Worm (Caenorhabditis elegans) whole organism, L4/young adult: ENCODE measurements around the gene cpg-8.

Source experiments
- W03F9.2 ChIP-seq: fragments of 150-350 bp; optimal IDR thresholded peaks from 2 replicates; lab custom pipeline; 2014; ENCODE audit warnings: missing biosample characterization, missing genetic modification characterization
- dao-5 ChIP-seq: sonication (generic microtip); optimal IDR thresholded peaks from 2 replicates; lab custom pipeline; 2016; ENCODE audit warnings: missing genotype, missing genetic modification characterization, moderate library complexity, missing compliant biosample characterization
- him-1 ChIP-seq: sonication (generic microtip); optimal IDR thresholded peaks from 2 replicates; lab custom pipeline; 2016; ENCODE audit warnings: missing genotype, missing genetic modification reagents, missing genetic modification characterization, missing compliant biosample characterization

Gene cpg-8

DNA sequence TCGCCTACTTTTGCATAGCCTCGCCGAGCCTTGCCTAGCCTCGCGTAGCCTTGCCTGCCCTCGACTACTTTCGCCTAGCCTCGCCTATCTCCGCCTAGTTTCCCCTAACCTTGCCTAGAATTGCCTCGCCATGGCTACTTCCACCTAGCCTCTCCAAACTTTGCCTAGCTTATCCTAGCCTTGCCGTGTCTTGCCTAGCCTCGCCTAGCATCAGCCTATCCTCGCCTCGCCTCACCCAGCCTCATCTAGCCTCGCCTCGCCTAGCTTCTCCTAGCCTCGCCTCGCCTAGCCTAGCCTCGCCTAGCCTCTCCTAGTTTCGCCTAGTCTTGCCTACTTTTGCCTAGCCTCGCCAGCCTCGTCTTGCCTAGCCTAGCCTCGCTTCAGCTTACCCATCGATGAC lies 25.2 kb downstream of the cpg-8 start:
- TF ChIP-seq W03F9.2 (tag; lab: Kevin White, UChicago) (no peak), him-1 (tag; lab: Kevin White, UChicago) (no peak), dao-5 (tag; lab: Kevin White, UChicago) (no peak)

DNA sequence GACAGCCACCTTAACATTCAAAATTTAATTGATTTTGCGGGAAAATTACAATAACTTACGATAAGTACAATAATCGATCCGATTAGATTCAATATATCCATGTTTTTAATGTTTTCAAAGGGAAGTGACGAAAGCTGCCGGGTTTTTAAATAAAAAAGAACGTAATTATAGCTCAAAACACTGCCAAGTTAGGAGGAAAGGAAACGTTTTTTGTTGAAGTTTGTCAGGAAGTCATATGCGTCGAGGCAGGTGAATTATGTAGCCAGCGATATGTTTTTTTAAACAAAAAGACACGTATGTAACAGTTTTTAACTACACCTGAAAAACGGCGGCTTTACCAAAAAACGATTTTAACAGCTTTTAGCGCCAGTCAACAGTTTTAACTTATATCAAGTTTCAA lies 26.6 kb downstream of the cpg-8 start, which contains the start of gene srx-73:
Gene srx-73 (minus strand): TSS at position 101 of the 400 bp plus-strand sequence.
- TF ChIP-seq dao-5 (tag; lab: Kevin White, UChicago) (no peak), W03F9.2 (tag; lab: Kevin White, UChicago) (no peak), him-1 (tag; lab: Kevin White, UChicago) (no peak)

DNA sequence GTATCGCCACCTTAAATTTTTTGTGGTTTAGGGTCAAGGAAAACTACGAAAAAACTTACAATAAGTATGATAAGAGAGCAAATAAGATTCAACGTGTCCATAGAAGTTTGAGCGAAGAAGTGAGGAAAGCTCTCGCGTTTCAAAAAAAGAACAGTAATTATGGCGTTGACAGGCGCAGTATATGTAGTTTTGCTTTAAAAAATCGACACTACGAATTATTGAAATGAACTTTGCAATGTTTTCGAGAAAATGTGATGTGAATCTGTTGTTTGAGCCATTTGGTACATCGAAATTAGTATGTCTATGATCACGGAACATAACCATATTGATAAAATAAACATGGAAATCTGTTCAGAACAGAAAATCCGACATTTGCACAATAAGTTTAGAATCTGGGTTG lies 29.8 kb downstream of the cpg-8 start, which contains the start of gene srx-74:
Gene srx-74 (minus strand): TSS at position 101 of the 400 bp plus-strand sequence.
- TF ChIP-seq him-1 (tag; lab: Kevin White, UChicago) (no peak), W03F9.2 (tag; lab: Kevin White, UChicago) (no peak), dao-5 (tag; lab: Kevin White, UChicago) (no peak)

DNA sequence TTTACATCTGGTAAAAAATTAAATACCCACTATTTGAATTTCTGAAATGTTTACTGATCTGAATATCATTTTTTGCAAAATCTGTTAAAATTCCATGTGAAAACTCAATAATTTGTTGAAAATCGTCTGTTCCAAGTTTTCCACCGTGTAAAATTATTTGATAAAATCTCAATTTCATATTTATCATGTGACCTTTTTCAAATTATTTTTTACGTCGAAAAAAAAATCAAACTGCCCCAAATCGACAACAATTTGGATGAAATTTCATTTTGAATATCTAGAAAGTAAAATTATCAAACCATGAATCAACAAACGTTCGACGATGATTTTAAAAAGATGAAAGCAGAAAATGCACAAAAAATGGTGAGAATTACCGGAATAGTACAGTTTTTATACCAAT lies 37.1 kb downstream of the cpg-8 start, which contains the start of gene F41F3.9:
Gene F41F3.9 (plus strand): TSS at position 301 of the 400 bp plus-strand sequence.
- no peak for TF ChIP-seq dao-5 (tag; lab: Kevin White, UChicago)
- TF ChIP-seq him-1 (tag; lab: Kevin White, UChicago): no peak
- TF ChIP-seq W03F9.2 (tag; lab: Kevin White, UChicago): no peak

DNA sequence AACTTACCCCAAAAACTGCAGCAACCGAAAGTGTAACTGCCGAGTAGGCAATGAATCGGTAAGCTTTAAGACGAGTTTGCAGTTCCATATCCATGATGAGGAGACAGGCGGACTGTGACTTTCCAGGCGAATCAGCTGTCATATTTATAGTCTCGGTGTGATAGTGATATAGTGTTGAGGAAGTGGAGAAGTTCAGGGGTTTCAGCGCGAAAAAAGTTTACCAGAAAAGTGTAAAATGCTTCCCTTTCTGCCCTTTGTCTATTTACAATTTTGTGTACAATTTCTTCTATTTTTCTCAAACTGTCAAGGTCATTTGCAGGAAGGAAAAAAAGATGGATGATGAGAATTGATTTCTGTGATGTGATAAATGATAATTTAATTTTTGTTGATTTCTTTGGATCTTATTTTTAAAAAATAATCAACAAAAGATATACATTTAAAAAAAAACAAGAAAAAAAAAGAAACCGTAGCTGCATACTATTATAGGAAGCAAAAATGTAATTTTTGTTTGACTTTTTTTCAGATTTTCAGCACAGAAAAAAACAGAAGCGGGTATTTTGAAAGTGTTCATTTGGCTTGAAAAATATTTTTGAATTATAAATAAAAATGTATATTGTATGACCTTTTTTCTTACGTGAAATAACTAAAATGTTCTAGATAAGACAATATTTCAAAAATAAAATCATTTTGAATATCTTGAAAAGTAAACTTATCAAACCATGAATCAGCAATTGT lies 38.2 kb downstream of the cpg-8 start, which contains the start of the genes col-139 and F41F3.1:
Gene col-139 (minus strand): TSS at position 101 of the 735 bp plus-strand sequence.
Gene F41F3.1 (plus strand): TSS at position 685 of the 735 bp plus-strand sequence.
- TF ChIP-seq W03F9.2 (tag; lab: Kevin White, UChicago): no peak
- no peak for TF ChIP-seq dao-5 (tag; lab: Kevin White, UChicago)
- no peak for TF ChIP-seq him-1 (tag; lab: Kevin White, UChicago)

DNA sequence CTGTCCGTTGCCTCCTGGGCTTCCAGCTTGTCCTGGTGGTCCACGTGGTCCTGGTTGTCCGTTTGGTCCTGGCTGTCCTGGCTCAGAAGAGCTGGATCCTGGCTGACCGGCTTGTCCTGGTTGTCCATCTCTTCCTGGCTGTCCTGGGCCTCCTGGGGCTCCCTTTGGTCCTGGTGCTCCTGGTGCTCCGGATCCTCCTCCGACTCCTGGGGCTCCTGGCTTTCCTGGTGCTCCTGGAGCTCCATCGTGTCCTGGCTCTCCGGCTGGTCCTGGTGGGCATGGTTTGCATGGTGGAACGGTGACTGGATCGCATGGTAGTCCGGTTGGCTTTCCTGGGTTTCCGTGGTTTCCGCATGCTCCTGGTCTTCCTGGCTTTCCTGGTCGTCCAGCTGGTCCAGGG lies 39.1 kb downstream of the cpg-8 start:
- TF ChIP-seq dao-5 (tag; lab: Kevin White, UChicago) (no peak), him-1 (tag; lab: Kevin White, UChicago) (no peak), W03F9.2 (tag; lab: Kevin White, UChicago) (no peak)

DNA sequence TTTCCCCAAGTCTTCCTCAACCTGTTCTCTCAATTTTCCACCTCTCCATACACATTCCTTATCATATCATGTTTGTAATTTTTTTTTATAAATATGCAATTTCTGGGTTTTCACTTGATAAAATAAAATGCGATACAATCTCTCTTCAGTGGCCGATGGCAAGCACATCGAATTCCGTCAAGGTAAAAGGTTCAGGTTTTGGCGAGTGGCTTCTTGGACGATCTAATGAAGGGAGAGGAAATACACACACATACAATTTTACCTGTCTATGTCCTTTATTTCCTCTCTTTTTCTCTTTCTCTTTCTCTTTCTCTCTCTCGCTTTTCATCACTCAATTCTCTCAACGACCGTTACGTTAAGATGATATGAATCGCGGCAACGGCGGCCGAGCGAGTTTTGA lies 40.8 kb downstream of the cpg-8 start:
- TF ChIP-seq him-1 (tag; lab: Kevin White, UChicago) (no peak), W03F9.2 (tag; lab: Kevin White, UChicago) (no peak), dao-5 (tag; lab: Kevin White, UChicago) (no peak)

DNA sequence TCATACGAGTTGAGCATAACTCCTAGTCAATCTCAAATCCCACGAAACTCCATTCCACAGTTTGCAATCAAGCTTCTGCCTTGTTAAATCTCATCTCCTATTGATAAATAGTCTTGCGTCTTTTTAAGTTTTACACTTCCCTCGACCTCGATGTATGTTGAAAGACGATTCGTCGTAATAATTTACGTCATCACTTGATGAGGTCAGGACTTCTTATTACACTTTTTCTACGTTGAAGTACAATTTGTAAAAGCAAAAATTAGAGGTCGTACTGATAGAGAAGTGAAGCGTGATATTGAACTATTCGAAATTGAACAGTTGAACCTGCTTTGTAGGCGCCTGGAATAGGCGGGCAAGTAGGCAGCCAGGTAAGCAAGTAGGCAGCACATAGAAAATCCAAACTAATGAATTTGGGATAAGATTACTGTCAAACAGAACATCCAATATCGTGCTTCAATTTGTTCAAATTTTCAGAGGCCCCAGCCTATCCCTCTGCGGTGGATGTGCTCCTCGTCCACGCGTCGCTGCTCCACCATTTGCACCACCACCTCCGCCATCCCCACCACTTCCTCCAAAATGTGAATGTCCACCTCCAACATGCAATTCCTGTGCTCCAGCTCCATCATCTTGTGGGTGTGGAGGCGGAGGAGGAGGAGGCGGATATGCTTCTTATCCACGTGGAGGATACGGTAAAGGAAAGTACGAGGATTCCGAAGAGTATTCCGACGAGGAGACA lies 42.4 kb downstream of the cpg-8 start:
- no peak for TF ChIP-seq dao-5 (tag; lab: Kevin White, UChicago)
- no peak for TF ChIP-seq him-1 (tag; lab: Kevin White, UChicago)
- TF ChIP-seq W03F9.2 (tag; lab: Kevin White, UChicago): no peak

DNA sequence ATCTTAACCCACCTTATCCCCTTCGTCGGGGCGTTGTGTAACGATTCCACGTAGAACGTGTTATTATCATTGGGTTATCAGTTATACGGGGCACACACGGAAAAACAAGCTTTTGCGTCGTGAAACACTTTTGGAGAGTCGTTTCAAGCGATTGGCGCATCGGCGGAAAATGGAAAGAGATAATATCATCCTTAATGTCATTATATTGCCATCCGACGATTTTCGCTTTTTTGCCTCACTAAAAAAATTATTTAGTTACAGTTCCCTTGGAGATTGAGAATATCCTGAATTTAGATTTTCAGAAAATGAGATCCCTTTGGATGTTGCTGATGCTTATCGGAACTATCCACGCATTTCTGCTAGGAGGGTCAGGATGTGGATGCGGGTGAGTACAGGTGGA lies 43.7 kb downstream of the cpg-8 start, which contains the start of gene F41F3.8:
Gene F41F3.8 (plus strand): TSS at position 301 of the 400 bp plus-strand sequence.
- TF ChIP-seq W03F9.2 (tag; lab: Kevin White, UChicago): no peak
- no peak for TF ChIP-seq dao-5 (tag; lab: Kevin White, UChicago)
- TF ChIP-seq him-1 (tag; lab: Kevin White, UChicago): no peak

DNA sequence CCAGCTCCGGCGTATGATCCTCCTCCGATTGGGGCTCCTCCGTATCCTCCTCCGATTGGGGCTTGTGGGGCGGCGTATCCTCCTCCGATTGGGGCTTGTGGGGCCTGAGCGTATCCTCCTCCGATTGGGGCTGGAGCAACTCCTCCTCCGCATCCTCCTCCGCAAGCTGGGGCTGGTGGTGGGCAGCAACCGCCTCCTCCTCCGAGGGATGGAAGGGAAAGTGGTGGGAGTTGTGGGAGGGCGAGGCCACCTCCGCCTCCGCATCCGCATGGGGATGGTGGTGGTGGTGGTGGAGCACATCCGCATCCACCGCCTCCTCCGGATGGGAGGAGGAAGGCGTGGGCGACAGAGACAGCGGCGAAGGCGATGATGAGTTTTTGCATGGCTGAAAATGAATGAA lies 44.4 kb downstream of the cpg-8 start, which contains the start of gene F41F3.3:
Gene F41F3.3 (minus strand): TSS at position 383 of the 400 bp plus-strand sequence.
- TF ChIP-seq him-1 (tag; lab: Kevin White, UChicago): no peak
- no peak for TF ChIP-seq dao-5 (tag; lab: Kevin White, UChicago)
- TF ChIP-seq W03F9.2 (tag; lab: Kevin White, UChicago): no peak

DNA sequence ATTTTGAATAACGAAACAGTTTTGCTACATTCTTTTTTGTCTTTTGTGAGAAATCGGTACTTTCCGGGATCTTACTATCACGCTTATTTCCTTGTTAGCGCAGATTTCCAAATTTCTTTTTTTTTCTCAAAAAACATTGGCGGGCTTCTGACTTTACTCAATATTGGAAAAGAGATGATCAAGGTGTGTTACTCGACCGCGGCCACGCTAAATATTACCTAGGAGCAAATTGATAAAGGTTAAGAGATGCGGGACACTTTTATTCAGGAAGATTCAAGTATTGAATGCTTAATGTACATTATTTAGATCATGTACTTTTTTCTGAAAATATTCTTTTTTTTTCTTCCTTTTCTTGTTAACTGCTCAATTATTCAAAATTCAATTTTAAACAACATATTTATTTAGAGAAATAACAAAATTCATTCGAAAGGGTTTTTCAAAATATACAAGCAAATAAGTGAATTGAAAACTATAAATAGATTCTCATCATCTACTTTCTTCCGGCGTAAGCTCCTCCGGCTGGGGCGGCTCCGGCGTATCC lies 44.9 kb downstream of the cpg-8 start:
- TF ChIP-seq dao-5 (tag; lab: Kevin White, UChicago) (no peak), him-1 (tag; lab: Kevin White, UChicago) (no peak), W03F9.2 (tag; lab: Kevin White, UChicago) (no peak)

DNA sequence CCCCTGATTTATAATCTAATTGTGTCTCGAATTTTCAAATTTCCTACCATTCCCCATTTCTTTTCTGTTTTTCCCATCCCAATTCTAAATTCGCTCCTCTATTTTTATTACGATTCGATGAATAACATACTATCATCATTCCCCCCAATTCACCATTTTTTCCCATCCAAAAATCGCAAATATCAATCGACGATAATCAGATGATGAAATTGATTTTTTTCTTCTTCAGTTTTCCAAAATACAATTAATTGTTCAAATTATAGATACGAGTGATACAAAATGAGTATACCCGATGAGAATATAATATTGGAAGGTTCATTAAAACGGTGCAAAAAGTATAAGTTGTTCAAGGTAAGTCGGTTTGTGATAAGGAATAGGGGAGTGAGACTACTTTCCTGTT lies 49.5 kb downstream of the cpg-8 start, which contains the start of gene soc-1:
Gene soc-1 (plus strand): TSS at position 262 of the 400 bp plus-strand sequence.
- TF ChIP-seq dao-5 (tag; lab: Kevin White, UChicago) (no peak), W03F9.2 (tag; lab: Kevin White, UChicago) (no peak), him-1 (tag; lab: Kevin White, UChicago) (no peak)
